Worm (Caenorhabditis elegans) whole organism, L4/young adult: Measurements from ENCODE around the gene sdha-1.
"Not testable (repeated sequence)": the region's sequence is repeated elsewhere in the genome, so short reads cannot be mapped to it uniquely, and the experiment has no call there.

Experiments used
- W03F9.2 ChIP-seq: fragments of 150-350 bp; optimal IDR thresholded peaks from 2 replicates; lab custom pipeline; 2014; ENCODE audit warnings: missing biosample characterization, missing genetic modification characterization
- dao-5 ChIP-seq: sonication (generic microtip); optimal IDR thresholded peaks from 2 replicates; lab custom pipeline; 2016; ENCODE audit warnings: missing genotype, missing genetic modification characterization, moderate library complexity, missing compliant biosample characterization
- him-1 ChIP-seq: sonication (generic microtip); optimal IDR thresholded peaks from 2 replicates; lab custom pipeline; 2016; ENCODE audit warnings: missing genotype, missing genetic modification reagents, missing genetic modification characterization, missing compliant biosample characterization

DNA sequence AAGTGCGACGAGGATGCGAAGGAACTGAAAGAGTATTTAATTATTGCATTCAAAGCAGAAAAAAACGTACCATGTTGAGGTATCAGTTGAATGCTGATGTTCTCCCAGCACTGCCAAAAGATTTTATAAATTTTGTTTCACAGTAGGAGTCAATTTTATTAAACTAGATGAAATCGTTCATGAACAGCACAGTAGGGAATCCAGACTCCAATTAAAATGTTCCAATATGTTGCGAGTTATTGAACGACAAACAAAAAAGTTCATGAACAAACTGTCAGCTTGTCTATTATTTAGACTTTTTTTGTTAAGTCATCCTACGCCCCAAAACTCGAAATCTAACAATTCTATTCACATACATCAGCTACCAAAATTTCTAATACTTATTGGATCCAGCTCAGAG is 10.8 kb downstream of the sdha-1 start, which contains the start of gene nspc-1:
- TF ChIP-seq him-1; dao-5 (tag; lab: Kevin White, UChicago); W03F9.2 (tag; lab: Kevin White, UChicago): not testable (repeated sequence)
